Fruit fly (Drosophila melanogaster) whole organism, embryonic: ENCODE measurements around the gene CG43800.

Experiments used
- Abd-B ChIP-seq: fragments of 200-800 bp; sonication (Bioruptor generic); optimal IDR thresholded peaks from 2 replicates; lab custom pipeline; 2018; ENCODE audit warnings: missing biosample characterization, mild to moderate bottlenecking, missing genetic modification characterization, moderate library complexity
- CG11456 ChIP-seq: fragments of 200-800 bp; sonication (Bioruptor generic); IDR thresholded peaks from 3 replicates; pipeline ENCODE4 v1.3.6; 2022; ENCODE audit warnings: missing biosample characterization, missing genetic modification characterization
- CG13424 ChIP-seq: fragments of 200-800 bp; sonication (Bioruptor generic); optimal IDR thresholded peaks from 2 replicates; lab custom pipeline; 2019; ENCODE audit warnings: missing biosample characterization, mild to moderate bottlenecking, missing genetic modification characterization, moderate library complexity
- CG14014 ChIP-seq: fragments of 200-800 bp; sonication (Bioruptor generic); IDR thresholded peaks from 2 replicates; pipeline ENCODE4 v1.3.6; 2022; ENCODE audit warnings: missing biosample characterization, missing genetic modification characterization
- CG1603 ChIP-seq: fragments of 200-800 bp; sonication (Bioruptor generic); optimal IDR thresholded peaks from 2 replicates; lab custom pipeline; 2019; ENCODE audit warnings: missing biosample characterization, mild to moderate bottlenecking, missing genetic modification characterization, moderate library complexity
- CG16813 ChIP-seq: fragments of 200-800 bp; sonication (Bioruptor generic); IDR thresholded peaks from 3 replicates; pipeline ENCODE4 v1.3.6; 2022; ENCODE audit warnings: missing biosample characterization, missing genetic modification characterization; ENCODE audit not compliant: partially characterized antibody
- CG17385 ChIP-seq: fragments of 200-800 bp; sonication (Bioruptor generic); optimal IDR thresholded peaks from 3 replicates; lab custom pipeline; 2018; ENCODE audit warnings: missing biosample characterization, mild to moderate bottlenecking, missing genetic modification characterization
- CG17802 ChIP-seq: fragments of 200-800 bp; sonication (Bioruptor generic); optimal IDR thresholded peaks from 2 replicates; lab custom pipeline; 2018; ENCODE audit warnings: missing biosample characterization, mild to moderate bottlenecking, missing genetic modification characterization, moderate library complexity
- CG2116 ChIP-seq: fragments of 200-800 bp; sonication (Bioruptor generic); optimal IDR thresholded peaks from 3 replicates; lab custom pipeline; 2018; ENCODE audit warnings: missing biosample characterization, mild to moderate bottlenecking, missing genetic modification characterization
- CG2678 ChIP-seq: fragments of 200-800 bp; sonication (Bioruptor generic); optimal IDR thresholded peaks from 3 replicates; lab custom pipeline; 2019; ENCODE audit warnings: missing biosample characterization, mild to moderate bottlenecking, missing genetic modification characterization, moderate library complexity
- CG2875 ChIP-seq: fragments of 200-800 bp; sonication (Bioruptor generic); optimal IDR thresholded peaks from 2 replicates; lab custom pipeline; 2017; ENCODE audit warnings: missing biosample characterization, mild to moderate bottlenecking, missing genetic modification characterization, missing genetic modification reagents
- CG4282 ChIP-seq: fragments of 200-800 bp; sonication (Bioruptor generic); optimal IDR thresholded peaks from 2 replicates; lab custom pipeline; 2016; ENCODE audit warnings: missing biosample characterization, missing genetic modification characterization
- CG4707 ChIP-seq: fragments of 200-800 bp; sonication (Bioruptor generic); optimal IDR thresholded peaks from 2 replicates; lab custom pipeline; 2018; ENCODE audit warnings: missing biosample characterization, mild to moderate bottlenecking, missing genetic modification characterization, moderate library complexity
- CG4730 ChIP-seq: fragments of 200-800 bp; sonication (Bioruptor generic); IDR thresholded peaks from 2 replicates; pipeline ENCODE4 v1.3.6; 2022; ENCODE audit warnings: missing biosample characterization, missing genetic modification characterization
- CG4820 ChIP-seq: fragments of 200-800 bp; sonication (Bioruptor generic); optimal IDR thresholded peaks from 3 replicates; lab custom pipeline; 2016; ENCODE audit warnings: missing biosample characterization, missing genetic modification characterization
- CG7745 ChIP-seq: fragments of 200-800 bp; sonication (Bioruptor generic); optimal IDR thresholded peaks from 2 replicates; lab custom pipeline; 2018; ENCODE audit warnings: missing biosample characterization, mild to moderate bottlenecking, missing genetic modification characterization, moderate library complexity
- CG7839 ChIP-seq: fragments of 200-800 bp; sonication (Bioruptor generic); optimal IDR thresholded peaks from 3 replicates; lab custom pipeline; 2018; ENCODE audit warnings: missing biosample characterization, mild to moderate bottlenecking, missing genetic modification characterization, moderate library complexity
- CkIIα-i1 ChIP-seq: fragments of 200-800 bp; sonication (Bioruptor generic); IDR thresholded peaks from 2 replicates; pipeline ENCODE4 v1.3.6; 2022; ENCODE audit warnings: missing biosample characterization, missing genetic modification characterization
- D19B ChIP-seq: fragments of 200-800 bp; sonication (Bioruptor generic); optimal IDR thresholded peaks from 2 replicates; lab custom pipeline; 2017; ENCODE audit warnings: missing biosample characterization, mild to moderate bottlenecking, missing genetic modification characterization
- Dad ChIP-seq: fragments of 200-800 bp; sonication (Bioruptor generic); optimal IDR thresholded peaks from 3 replicates; lab custom pipeline; 2016; ENCODE audit warnings: missing biosample characterization, missing genetic modification characterization
- Dll ChIP-seq: fragments of 200-800 bp; sonication (Bioruptor generic); IDR thresholded peaks from 4 replicates; pipeline ENCODE4 v1.3.6; 2022; ENCODE audit warnings: missing biosample characterization, missing genetic modification characterization; ENCODE audit not compliant: partially characterized antibody
- Drgx ChIP-seq: fragments of 200-800 bp; sonication (Bioruptor generic); IDR thresholded peaks from 2 replicates; pipeline ENCODE4 v1.3.6; 2022; ENCODE audit warnings: missing biosample characterization, missing genetic modification characterization
- Fer3 ChIP-seq: fragments of 200-800 bp; sonication (Bioruptor generic); optimal IDR thresholded peaks from 2 replicates; lab custom pipeline; 2018; ENCODE audit warnings: missing biosample characterization, mild to moderate bottlenecking, missing genetic modification characterization, moderate library complexity
- HmgD ChIP-seq: fragments of 200-800 bp; sonication (Bioruptor generic); optimal IDR thresholded peaks from 3 replicates; lab custom pipeline; 2016; ENCODE audit warnings: missing biosample characterization, missing genetic modification characterization
- NC2α ChIP-seq: fragments of 200-800 bp; sonication (Bioruptor generic); optimal IDR thresholded peaks from 2 replicates; lab custom pipeline; 2016; ENCODE audit warnings: missing biosample characterization, missing genetic modification characterization
- NK7.1 ChIP-seq: fragments of 200-800 bp; sonication (Bioruptor generic); optimal IDR thresholded peaks from 3 replicates; lab custom pipeline; 2016; ENCODE audit warnings: missing biosample characterization, missing genetic modification characterization
- Nf-YA ChIP-seq: fragments of 200-800 bp; sonication (Bioruptor generic); IDR thresholded peaks from 2 replicates; pipeline ENCODE4 v1.3.6; 2022; ENCODE audit warnings: missing biosample characterization, missing genetic modification characterization
- Nf-YB ChIP-seq: fragments of 200-800 bp; sonication (Bioruptor generic); optimal IDR thresholded peaks from 3 replicates; lab custom pipeline; 2019; ENCODE audit warnings: missing biosample characterization, mild to moderate bottlenecking, missing genetic modification characterization, moderate library complexity
- Sry-δ ChIP-seq: fragments of 200-800 bp; sonication (Bioruptor generic); optimal IDR thresholded peaks from 2 replicates; lab custom pipeline; 2016; ENCODE audit warnings: missing biosample characterization, missing genetic modification characterization
- Ssrp ChIP-seq: fragments of 200-800 bp; sonication (Bioruptor generic); optimal IDR thresholded peaks from 2 replicates; lab custom pipeline; 2018; ENCODE audit warnings: missing biosample characterization, mild to moderate bottlenecking, missing genetic modification characterization, moderate library complexity
- Vsx1 ChIP-seq: fragments of 200-800 bp; sonication (Bioruptor generic); optimal IDR thresholded peaks from 2 replicates; lab custom pipeline; 2017; ENCODE audit warnings: missing biosample characterization, mild to moderate bottlenecking, missing genetic modification characterization, missing genetic modification reagents
- Xrp1 ChIP-seq: fragments of 200-800 bp; sonication (Bioruptor generic); IDR thresholded peaks from 2 replicates; pipeline ENCODE4 v1.3.6; 2022; ENCODE audit warnings: missing biosample characterization, missing genetic modification characterization
- bigmax ChIP-seq: fragments of 200-800 bp; sonication (Bioruptor generic); optimal IDR thresholded peaks from 2 replicates; lab custom pipeline; 2018; ENCODE audit warnings: missing biosample characterization, mild to moderate bottlenecking, missing genetic modification characterization
- cad ChIP-seq: fragments of >200 bp; optimal IDR thresholded peaks from 2 replicates; lab custom pipeline; 2017; ENCODE audit warnings: missing biosample characterization, missing genetic modification characterization
- crc ChIP-seq: fragments of 200-800 bp; sonication (Bioruptor generic); optimal IDR thresholded peaks from 2 replicates; lab custom pipeline; 2016; ENCODE audit warnings: missing biosample characterization, missing genetic modification characterization
- crol ChIP-seq: fragments of 200-800 bp; sonication (Bioruptor generic); IDR thresholded peaks from 2 replicates; pipeline ENCODE4 v1.3.6; 2022; ENCODE audit warnings: missing biosample characterization, missing genetic modification characterization
- crp ChIP-seq, 2 experiments: fragments of 200-800 bp; sonication (Bioruptor generic); optimal IDR thresholded peaks; 2 replicates in 1 of 2; 3 replicates in 1 of 2; lab custom pipeline; 2017; ENCODE audit warnings: missing biosample characterization in 2 of 2, missing genetic modification characterization in 2 of 2, mild to moderate bottlenecking in 1 of 2, moderate library complexity in 1 of 2
- dpn ChIP-seq, 2 experiments: fragments of 200-800 bp; sonication (Bioruptor generic); optimal IDR thresholded peaks; 3 replicates each; lab custom pipeline; 2016; ENCODE audit warnings: missing biosample characterization in 2 of 2, missing genetic modification characterization in 2 of 2
- hbn ChIP-seq: fragments of 200-800 bp; sonication (Bioruptor generic); IDR thresholded peaks from 2 replicates; pipeline ENCODE4 v1.3.6; 2022; ENCODE audit warnings: missing biosample characterization, missing genetic modification characterization; ENCODE audit not compliant: partially characterized antibody
- ken ChIP-seq: fragments of 200-800 bp; sonication (Bioruptor generic); IDR thresholded peaks from 3 replicates; pipeline ENCODE4 v1.3.6; 2022; ENCODE audit warnings: missing biosample characterization, missing genetic modification characterization
- knrl ChIP-seq: fragments of 200-800 bp; sonication (Bioruptor generic); IDR thresholded peaks from 3 replicates; pipeline ENCODE4 v1.3.6; 2022; ENCODE audit warnings: missing biosample characterization, missing genetic modification characterization; ENCODE audit not compliant: partially characterized antibody
- lilli ChIP-seq: fragments of 200-800 bp; sonication (Bioruptor generic); optimal IDR thresholded peaks from 3 replicates; lab custom pipeline; 2016; ENCODE audit warnings: missing biosample characterization, missing genetic modification characterization
- luna ChIP-seq: fragments of 200-800 bp; sonication (Bioruptor generic); optimal IDR thresholded peaks from 2 replicates; lab custom pipeline; 2016; ENCODE audit warnings: missing biosample characterization, missing genetic modification characterization
- peb ChIP-seq: fragments of 200-800 bp; sonication (Bioruptor generic); IDR thresholded peaks from 2 replicates; pipeline ENCODE4 v1.3.6; 2022; ENCODE audit warnings: missing biosample characterization, missing genetic modification characterization
- repo ChIP-seq: fragments of 200-800 bp; sonication (Bioruptor generic); optimal IDR thresholded peaks from 2 replicates; lab custom pipeline; 2016; ENCODE audit warnings: missing biosample characterization, missing genetic modification characterization
- sim ChIP-seq: fragments of 200-800 bp; sonication (Bioruptor generic); IDR thresholded peaks from 2 replicates; pipeline ENCODE4 v1.3.6; 2022; ENCODE audit warnings: missing biosample characterization, missing genetic modification characterization
- tin ChIP-seq: fragments of 200-800 bp; sonication (Bioruptor generic); optimal IDR thresholded peaks from 3 replicates; lab custom pipeline; 2016; ENCODE audit warnings: missing biosample characterization, missing genetic modification characterization
- toy ChIP-seq: fragments of 200-800 bp; sonication (Bioruptor generic); IDR thresholded peaks from 2 replicates; pipeline ENCODE4 v1.3.6; 2022; ENCODE audit warnings: missing biosample characterization, missing genetic modification characterization
- vfl ChIP-seq: fragments of 200-800 bp; sonication (Bioruptor generic); optimal IDR thresholded peaks from 2 replicates; lab custom pipeline; 2016; ENCODE audit warnings: missing biosample characterization, missing genetic modification characterization

The CG43800 gene

dm6 chr2L:7219650-7220267 is 12.9 kb downstream of the CG43800 start, which contains the start of gene CG13784 (continued):
- peak; percentile 7 for TF ChIP-seq vfl (GFP tag; lab: Kevin White, UChicago)
- peak; percentile 49 for TF ChIP-seq CG2875
- peak in 1 of 2 experiments; percentile 2 for TF ChIP-seq crp (GFP tag; optimal IDR thresholded peaks at IDR 0.05; lab: Kevin White, UChicago)
- no peak for TF ChIP-seq bigmax (GFP tag; lab: Kevin White, UChicago)
- TF ChIP-seq luna (GFP tag; lab: Kevin White, UChicago), result no peak
- no peak for TF ChIP-seq CG4282 (GFP tag; lab: Kevin White, UChicago)
- peak; percentile 46 for TF ChIP-seq CG7839 (tag; lab: Kevin White, UChicago)
- peak in 1 of 2 experiments; percentile 28 for TF ChIP-seq dpn (GFP tag; optimal IDR thresholded peaks at IDR 0.05; lab: Kevin White, UChicago)
- TF ChIP-seq Dad (GFP tag; lab: Kevin White, UChicago), result peak; percentile 21
- peak; percentile 45 for TF ChIP-seq CG13424 (tag; lab: Kevin White, UChicago)
- peak; percentile 16; the same call in 1 of the 2 replicates for TF ChIP-seq Xrp1 (GFP tag; lab: Robert Waterston, UW)
- no peak for TF ChIP-seq NK7.1
- no peak for TF ChIP-seq D19B (GFP tag; lab: Kevin White, UChicago)
- no peak for TF ChIP-seq CkIIα-i1 (GFP tag; lab: Robert Waterston, UW)
- no peak for TF ChIP-seq toy (GFP tag; lab: Robert Waterston, UW)
- TF ChIP-seq Fer3 (tag; lab: Kevin White, UChicago), result peak; percentile 13
- no peak for TF ChIP-seq sim (GFP tag; lab: Robert Waterston, UW)
- peak; percentile 43 for TF ChIP-seq CG2116
- peak; percentile 53; the same call in 2 of the 3 replicates for TF ChIP-seq CG16813
- peak; percentile 56; the same call in 1 of the 2 replicates for TF ChIP-seq CG14014 (GFP tag; lab: Robert Waterston, UW)
- TF ChIP-seq tin (GFP tag; lab: Kevin White, UChicago), result peak; percentile 17
- peak; percentile 60 for TF ChIP-seq Sry-δ
- no peak for TF ChIP-seq Vsx1 (GFP tag; lab: Kevin White, UChicago)
- peak; percentile 50; the same call in 2 of the 4 replicates for TF ChIP-seq Dll (GFP tag; lab: Robert Waterston, UW)
- peak; percentile 45; the same call in 1 of the 2 replicates for TF ChIP-seq Drgx (GFP tag; lab: Robert Waterston, UW)
- TF ChIP-seq HmgD (GFP tag; lab: Kevin White, UChicago), result peak; percentile 31
- peak; percentile 13 for TF ChIP-seq CG17385 (GFP tag; lab: Kevin White, UChicago)
- TF ChIP-seq CG4730 (GFP tag; lab: Robert Waterston, UW), result no peak
- TF ChIP-seq repo (GFP tag; lab: Kevin White, UChicago), result no peak
- 0 out of 3 replicates have a peak, but pooled peaks have one; percentile 5 for TF ChIP-seq ken
- no peak for TF ChIP-seq Ssrp (tag; lab: Kevin White, UChicago)
- no peak for TF ChIP-seq CG4820
- peak; percentile 51 for TF ChIP-seq CG2678 (tag; lab: Kevin White, UChicago)
- TF ChIP-seq peb, result no peak
- no peak for TF ChIP-seq Nf-YA (GFP tag; lab: Robert Waterston, UW)
- TF ChIP-seq CG4707 (GFP tag; lab: Kevin White, UChicago), result peak; percentile 51
- peak; percentile 51; the same call in 1 of the 2 replicates for TF ChIP-seq hbn (GFP tag; lab: Robert Waterston, UW)
- TF ChIP-seq cad, result no peak
- no peak for TF ChIP-seq Abd-B (GFP tag; lab: Kevin White, UChicago)
- TF ChIP-seq CG17802, result peak; percentile 5
- TF ChIP-seq Nf-YB (GFP tag; lab: Kevin White, UChicago), result no peak
- no peak for TF ChIP-seq CG7745 (tag; lab: Kevin White, UChicago)
- TF ChIP-seq crc (GFP tag; lab: Kevin White, UChicago), result no peak
- peak; percentile 82 for TF ChIP-seq CG1603 (tag; lab: Kevin White, UChicago)
- TF ChIP-seq CG11456 (GFP tag; lab: Robert Waterston, UW), result no peak
- no peak for TF ChIP-seq NC2α (GFP tag; lab: Kevin White, UChicago)
- peak; percentile 59 for TF ChIP-seq knrl
- peak; percentile 53 for TF ChIP-seq lilli (GFP tag; lab: Kevin White, UChicago)
- TF ChIP-seq crol (GFP tag; lab: Robert Waterston, UW), result no peak
